Worm (Caenorhabditis elegans): ENCODE results near the gene ins-15.

Gene ins-15

ce11 chrII:6744648-6745047, at the start of gene ins-15:
Gene ins-15, minus strand, starts transcription at chrII:6744748.
- TF ChIP-seq nhr-12 (tag; optimal IDR thresholded peaks at IDR 0.05) (no peak), blmp-1 (tag; optimal IDR thresholded peaks at IDR 0.05) (no peak), mab-5 (tag; optimal IDR thresholded peaks at IDR 0.05) (no peak), flh-1 (GFP tag; optimal IDR thresholded peaks at IDR 0.05) (no peak), lsy-2 (tag; optimal IDR thresholded peaks at IDR 0.05) (no peak), ceh-43 (GFP tag; optimal IDR thresholded peaks at IDR 0.05) (no peak), M03D4.4 (tag; optimal IDR thresholded peaks at IDR 0.05) (no peak), lin-32 (GFP tag; optimal IDR thresholded peaks at IDR 0.05) (no peak)

- TF ChIP-seq nhr-76 (tag; optimal IDR thresholded peaks at IDR 0.05) (no peak), lin-32 (GFP tag; optimal IDR thresholded peaks at IDR 0.05) (no peak), cnd-1 (tag; optimal IDR thresholded peaks at IDR 0.05) (no peak), zip-8 (tag; optimal IDR thresholded peaks at IDR 0.05) (no peak), nhr-237 (tag; optimal IDR thresholded peaks at IDR 0.05) (no peak)
These were observed 47.3 kb upstream of the ins-15 start, which contains the start of gene T13C2.2 for ce11 chrII:6791891-6792290. Gene T13C2.2, plus strand, starts transcription at chrII:6792191.

ce11 chrII:6788672-6789298, 44.2 kb upstream of the ins-15 start, which contains the start of gene T13C2.3:
Gene T13C2.3, plus strand, starts transcription at chrII:6789248.
- TF ChIP-seq flh-1 (GFP tag; optimal IDR thresholded peaks at IDR 0.05) (no peak), ceh-43 (GFP tag; optimal IDR thresholded peaks at IDR 0.05) (no peak), mep-1 (tag; optimal IDR thresholded peaks at IDR 0.05) (no peak), nhr-237 (tag; optimal IDR thresholded peaks at IDR 0.05) (no peak), hlh-1 (tag; optimal IDR thresholded peaks at IDR 0.05) (peak; percentile 66), unc-62 (GFP tag; optimal IDR thresholded peaks at IDR 0.05) (peak; percentile 51)

- no peak for TF ChIP-seq snpc-4 (tag; optimal IDR thresholded peaks at IDR 0.05)
These were observed 38.9 kb upstream of the ins-15 start, which contains the start of gene gldi-2 for ce11 chrII:6783377-6783829. Gene gldi-2, plus strand, starts transcription at chrII:6783427.

ce11 chrII:6782738-6783163, 38.2 kb upstream of the ins-15 start:
- no peak for TF ChIP-seq unc-120 (tag; optimal IDR thresholded peaks at IDR 0.05; ENCODE audit: poor library complexity, severe bottlenecking)
- TF ChIP-seq mab-5 (tag; optimal IDR thresholded peaks at IDR 0.05) = no peak
- peak; percentile 36 for TF ChIP-seq cnd-1 (tag; optimal IDR thresholded peaks at IDR 0.05)
- TF ChIP-seq pha-4 (tag; optimal IDR thresholded peaks at IDR 0.05) = peak; percentile 71
- TF ChIP-seq mep-1 (tag; optimal IDR thresholded peaks at IDR 0.05) = peak; percentile 8
- TF ChIP-seq mls-2 (tag; optimal IDR thresholded peaks at IDR 0.05) = no peak
- TF ChIP-seq sptf-1 (tag; optimal IDR thresholded peaks at IDR 0.05) = peak; percentile 40
- peak; percentile 19 for TF ChIP-seq ceh-39 (tag; optimal IDR thresholded peaks at IDR 0.05)
- TF ChIP-seq hlh-1 (tag; optimal IDR thresholded peaks at IDR 0.05) = peak; percentile 9

- TF ChIP-seq hlh-1 (tag; optimal IDR thresholded peaks at IDR 0.05) = no peak
- TF ChIP-seq sptf-1 (tag; optimal IDR thresholded peaks at IDR 0.05) = no peak
- no peak for TF ChIP-seq ham-2 (GFP tag; optimal IDR thresholded peaks at IDR 0.05)
- TF ChIP-seq M03D4.4 (tag; optimal IDR thresholded peaks at IDR 0.05) = no peak
- TF ChIP-seq snpc-4 (tag; optimal IDR thresholded peaks at IDR 0.05) = no peak
- TF ChIP-seq lin-13 (tag; optimal IDR thresholded peaks at IDR 0.05) = no peak
- no peak for TF ChIP-seq nhr-237 (tag; optimal IDR thresholded peaks at IDR 0.05)
- TF ChIP-seq ces-1 (GFP tag; optimal IDR thresholded peaks at IDR 0.05) = no peak
- TF ChIP-seq bed-3 (GFP tag; optimal IDR thresholded peaks at IDR 0.05) = no peak
- no peak for TF ChIP-seq ceh-43 (GFP tag; optimal IDR thresholded peaks at IDR 0.05)
- TF ChIP-seq elt-1 (tag; optimal IDR thresholded peaks at IDR 0.05; ENCODE audit: borderline replicate concordance, insufficient read depth) = no peak
- no peak for TF ChIP-seq mab-5 (tag; optimal IDR thresholded peaks at IDR 0.05)
- TF ChIP-seq tbx-8 (GFP tag; optimal IDR thresholded peaks at IDR 0.05) = no peak
- no peak for TF ChIP-seq nhr-2 (tag; optimal IDR thresholded peaks at IDR 0.05)
- TF ChIP-seq ceh-83 (GFP tag; optimal IDR thresholded peaks at IDR 0.05) = no peak
- TF ChIP-seq sem-2 (GFP tag; optimal IDR thresholded peaks at IDR 0.05) = no peak
- no peak for TF ChIP-seq ztf-11 (tag; optimal IDR thresholded peaks at IDR 0.05)
These were observed 37.4 kb upstream of the ins-15 start for ce11 chrII:6781983-6782382.

Measured in whole organism, mixed stage, embryonic.